Worm (Caenorhabditis elegans): Measurements from ENCODE around the gene D1086.8.

Gene D1086.8

ce11 chrV:14120674-14121073, 26.8 kb downstream of the D1086.8 start:
- TF ChIP-seq tra-4 (tag; optimal IDR thresholded peaks at IDR 0.05), result no peak

- TF ChIP-seq tbx-37 (GFP tag; conservative IDR thresholded peaks at IDR 0.05), result no peak
- no peak for TF ChIP-seq hnd-1 (tag; optimal IDR thresholded peaks at IDR 0.05)
- TF ChIP-seq ceh-36 (tag; optimal IDR thresholded peaks at IDR 0.05), result no peak
- TF ChIP-seq ceh-13 (GFP tag; optimal IDR thresholded peaks at IDR 0.05), result no peak
- TF ChIP-seq B0310.2 (tag; optimal IDR thresholded peaks at IDR 0.05), result no peak
- TF ChIP-seq ets-7 (tag; optimal IDR thresholded peaks at IDR 0.05), result no peak
- TF ChIP-seq pes-1 (GFP tag; IDR thresholded peaks at IDR 0.05), result no peak
- TF ChIP-seq hmbx-1 (tag; optimal IDR thresholded peaks at IDR 0.05), result no peak
- no peak for TF ChIP-seq hmg-4 (GFP tag; optimal IDR thresholded peaks at IDR 0.05)
- no peak for TF ChIP-seq tra-4 (tag; optimal IDR thresholded peaks at IDR 0.05)
- no peak for TF ChIP-seq aly-1 (tag; optimal IDR thresholded peaks at IDR 0.05)
- no peak for TF ChIP-seq tbx-11 (GFP tag; IDR thresholded peaks at IDR 0.05)
- no peak for TF ChIP-seq ama-1 (optimal IDR thresholded peaks at IDR 0.05)
- TF ChIP-seq F13C5.2 (tag; optimal IDR thresholded peaks at IDR 0.05), result no peak
- TF ChIP-seq scrt-1 (GFP tag; IDR thresholded peaks at IDR 0.05), result no peak
- TF ChIP-seq flt-1 (GFP tag; IDR thresholded peaks at IDR 0.05), result no peak
- no peak for TF ChIP-seq sea-1 (GFP tag; conservative IDR thresholded peaks at IDR 0.05)
Measured at ce11 chrV:14123176-14123575, 29.3 kb downstream of the D1086.8 start.

DNA sequence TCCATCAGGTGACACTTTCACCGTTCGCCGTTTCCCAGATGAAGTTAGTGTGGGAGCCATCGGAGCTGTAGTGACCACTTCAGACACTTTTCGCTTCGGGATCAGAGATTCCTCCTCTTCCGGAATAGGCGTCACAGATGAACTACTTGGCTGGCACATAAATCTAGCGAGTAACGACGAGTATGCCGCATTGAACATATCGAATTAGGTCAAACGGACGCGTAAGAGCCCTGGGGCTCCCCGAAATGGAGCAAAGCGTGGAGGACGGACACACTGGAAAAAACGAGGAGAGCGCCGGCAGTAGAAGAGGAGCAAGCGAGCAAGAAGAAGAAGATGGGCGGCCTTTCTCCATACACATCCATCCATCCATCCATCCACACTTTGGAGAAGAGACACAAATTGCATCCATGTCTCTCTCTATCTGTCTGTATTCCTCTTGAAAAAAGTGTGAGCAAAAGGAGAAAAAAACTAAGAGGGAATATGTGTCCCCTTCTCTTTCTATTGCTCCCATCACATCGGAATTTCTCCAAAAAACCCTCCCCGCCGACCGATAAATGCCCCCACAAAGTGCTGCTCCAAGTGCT, 32.5 kb downstream of the D1086.8 start:
- TF ChIP-seq B0310.2 (tag; optimal IDR thresholded peaks at IDR 0.05) (no peak), flt-1 (GFP tag; IDR thresholded peaks at IDR 0.05) (no peak), hmbx-1 (tag; optimal IDR thresholded peaks at IDR 0.05) (no peak)

DNA sequence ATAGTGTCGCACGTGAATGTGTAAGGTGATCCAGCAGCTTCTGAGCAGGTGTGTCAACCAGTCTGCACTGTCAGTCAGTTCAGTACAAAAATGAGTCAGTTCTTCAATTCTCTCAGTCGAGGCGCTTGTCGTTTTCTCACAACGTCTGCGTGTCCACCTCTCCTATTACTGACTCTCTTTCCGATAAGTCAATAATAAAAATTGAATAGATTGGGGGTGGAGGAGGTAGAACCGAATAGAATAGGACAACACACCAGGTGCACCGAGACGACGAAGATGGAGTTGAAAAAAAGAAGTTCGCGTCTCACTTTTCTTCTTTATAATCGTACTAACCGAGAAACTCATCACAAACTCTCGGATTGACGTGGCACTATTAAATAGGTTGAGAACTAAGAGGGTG, 33.9 kb downstream of the D1086.8 start:
- TF ChIP-seq tbx-37 (GFP tag; conservative IDR thresholded peaks at IDR 0.05), result no peak
- TF ChIP-seq ceh-13 (GFP tag; optimal IDR thresholded peaks at IDR 0.05), result no peak
- no peak for TF ChIP-seq F13C5.2 (tag; optimal IDR thresholded peaks at IDR 0.05)
- TF ChIP-seq ets-7 (tag; optimal IDR thresholded peaks at IDR 0.05), result no peak
- TF ChIP-seq tbx-11 (GFP tag; IDR thresholded peaks at IDR 0.05), result no peak
- no peak for TF ChIP-seq ama-1 (optimal IDR thresholded peaks at IDR 0.05)
- no peak for TF ChIP-seq aly-1 (tag; optimal IDR thresholded peaks at IDR 0.05)
- TF ChIP-seq B0310.2 (tag; optimal IDR thresholded peaks at IDR 0.05), result no peak
- no peak for TF ChIP-seq hmbx-1 (tag; optimal IDR thresholded peaks at IDR 0.05)
- no peak for TF ChIP-seq hmg-4 (GFP tag; optimal IDR thresholded peaks at IDR 0.05)
- no peak for TF ChIP-seq flt-1 (GFP tag; IDR thresholded peaks at IDR 0.05)
- TF ChIP-seq sea-1 (GFP tag; conservative IDR thresholded peaks at IDR 0.05), result no peak

DNA sequence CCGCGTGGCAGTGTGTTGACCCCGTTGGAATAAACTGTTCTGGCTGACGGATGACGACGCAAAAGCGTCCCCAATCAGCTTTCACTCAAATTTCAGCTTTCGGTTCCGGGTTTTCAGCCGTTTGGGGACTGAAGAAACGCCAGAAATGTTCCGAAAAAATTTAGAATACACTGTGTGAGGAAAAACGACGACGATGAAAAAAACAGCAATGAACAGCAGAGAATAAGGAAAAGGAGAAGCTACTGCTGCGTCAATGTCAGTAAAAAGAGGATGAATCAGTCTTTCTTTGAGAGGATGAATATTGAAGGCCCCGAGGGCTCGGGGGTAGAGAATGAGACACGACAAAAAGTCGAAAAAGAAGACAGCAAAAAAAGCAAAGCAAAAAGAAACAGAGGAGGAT, 35.0 kb downstream of the D1086.8 start:
- TF ChIP-seq ceh-13 (GFP tag; optimal IDR thresholded peaks at IDR 0.05), result no peak
- no peak for TF ChIP-seq F13C5.2 (tag; optimal IDR thresholded peaks at IDR 0.05)

- TF ChIP-seq F13C5.2 (tag; optimal IDR thresholded peaks at IDR 0.05) (no peak), scrt-1 (GFP tag; IDR thresholded peaks at IDR 0.05) (no peak), hnd-1 (tag; optimal IDR thresholded peaks at IDR 0.05) (no peak), hmbx-1 (tag; optimal IDR thresholded peaks at IDR 0.05) (no peak), sea-1 (GFP tag; conservative IDR thresholded peaks at IDR 0.05) (no peak), aly-1 (tag; optimal IDR thresholded peaks at IDR 0.05) (no peak), hmg-4 (GFP tag; optimal IDR thresholded peaks at IDR 0.05) (no peak), flt-1 (GFP tag; IDR thresholded peaks at IDR 0.05) (no peak), B0310.2 (tag; optimal IDR thresholded peaks at IDR 0.05) (no peak), ceh-36 (tag; optimal IDR thresholded peaks at IDR 0.05) (no peak), tbx-37 (GFP tag; conservative IDR thresholded peaks at IDR 0.05) (no peak), tra-4 (tag; optimal IDR thresholded peaks at IDR 0.05) (no peak), ets-7 (tag; optimal IDR thresholded peaks at IDR 0.05) (no peak), ama-1 (optimal IDR thresholded peaks at IDR 0.05) (no peak)
Measured at ce11 chrV:14130226-14130625, 36.3 kb downstream of the D1086.8 start.

DNA sequence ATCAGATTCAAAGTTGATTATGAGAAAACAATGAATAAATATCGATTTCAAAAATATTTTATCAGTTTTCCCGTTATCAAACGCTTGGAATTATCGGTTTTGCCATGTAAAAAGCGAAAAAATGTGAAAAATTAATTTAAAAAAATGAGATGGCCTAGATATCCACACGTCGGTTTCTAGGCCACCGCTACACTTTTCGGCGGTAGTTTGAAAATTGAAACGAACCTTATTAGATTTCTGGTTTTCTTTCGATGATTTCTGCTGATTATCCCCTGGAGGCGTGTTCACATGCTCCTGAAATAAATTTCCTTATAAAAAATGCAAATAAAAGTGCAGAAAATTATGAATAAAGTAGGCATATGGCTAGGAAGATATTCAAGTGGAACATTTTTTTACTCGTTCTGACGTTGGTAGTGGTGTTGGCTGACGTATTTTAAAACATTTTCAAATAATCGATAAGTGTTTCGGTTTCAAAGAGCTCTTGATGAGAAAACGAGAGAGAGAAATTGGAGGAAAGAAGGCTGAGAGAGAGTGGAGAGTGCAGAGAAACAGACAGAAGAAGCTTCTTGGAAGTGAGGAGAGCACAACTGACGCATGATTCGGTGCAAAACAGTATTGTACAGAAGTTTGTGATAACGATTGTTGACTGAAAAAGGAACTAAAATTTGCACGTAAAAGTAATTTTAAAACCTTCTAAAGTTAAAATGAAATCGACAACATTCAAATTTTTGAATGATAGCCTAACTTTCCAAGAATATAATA, 39.3 kb downstream of the D1086.8 start:
- TF ChIP-seq tbx-37 (GFP tag; conservative IDR thresholded peaks at IDR 0.05) (no peak), ceh-36 (tag; optimal IDR thresholded peaks at IDR 0.05) (no peak), tbx-11 (GFP tag; IDR thresholded peaks at IDR 0.05) (no peak)

- TF ChIP-seq hmbx-1 (tag; optimal IDR thresholded peaks at IDR 0.05), result no peak
- no peak for TF ChIP-seq tra-4 (tag; optimal IDR thresholded peaks at IDR 0.05)
- no peak for TF ChIP-seq hnd-1 (tag; optimal IDR thresholded peaks at IDR 0.05)
- no peak for TF ChIP-seq ama-1 (optimal IDR thresholded peaks at IDR 0.05)
- TF ChIP-seq tbx-37 (GFP tag; conservative IDR thresholded peaks at IDR 0.05), result no peak
- TF ChIP-seq ceh-36 (tag; optimal IDR thresholded peaks at IDR 0.05), result no peak
- no peak for TF ChIP-seq pes-1 (GFP tag; IDR thresholded peaks at IDR 0.05)
- TF ChIP-seq sea-1 (GFP tag; conservative IDR thresholded peaks at IDR 0.05), result no peak
- no peak for TF ChIP-seq tbx-11 (GFP tag; IDR thresholded peaks at IDR 0.05)
- TF ChIP-seq scrt-1 (GFP tag; IDR thresholded peaks at IDR 0.05), result no peak
- TF ChIP-seq aly-1 (tag; optimal IDR thresholded peaks at IDR 0.05), result no peak
Measured at ce11 chrV:14134757-14135441, 41.0 kb downstream of the D1086.8 start.
